Fruit fly (Drosophila melanogaster): ENCODE data around the gene Nedd4.

Nedd4 gene

dm6 chr3L:17513893-17514616 is 15.8 kb upstream of the Nedd4 start, which contains the start of the genes U4-U6-60K and CG7564 (continued):
- TF ChIP-seq aop (GFP tag; IDR thresholded peaks at IDR 0.05) (no peak), Pdp1 (GFP tag; optimal IDR thresholded peaks at IDR 0.05) (peak; percentile 28 to 60), CG9609 (GFP tag; optimal IDR thresholded peaks at IDR 0.05) (peak; percentile 44), CG31365 (tag; optimal IDR thresholded peaks at IDR 0.05) (no peak), CG12769 (tag; optimal IDR thresholded peaks at IDR 0.05) (no peak), CG2712 (tag; optimal IDR thresholded peaks at IDR 0.05) (peak; percentile 56), CG12391 (tag; optimal IDR thresholded peaks at IDR 0.05) (peak; percentile 73), GATAe (GFP tag; conservative IDR thresholded peaks at IDR 0.05) (no peak), CG14710 (tag; optimal IDR thresholded peaks at IDR 0.05) (peak; percentile 82), eyg (GFP tag; optimal IDR thresholded peaks at IDR 0.05) (peak; percentile 44), pum (GFP tag; optimal IDR thresholded peaks at IDR 0.05) (peak; percentile 20), nerfin-1 (tag; optimal IDR thresholded peaks at IDR 0.05) (peak; percentile 24), CG2129 (GFP tag; IDR thresholded peaks at IDR 0.05; ENCODE audit: partially characterized antibody) (peak; percentile 78), run (tag; optimal IDR thresholded peaks at IDR 0.05) (no peak), CG31224 (GFP tag; IDR thresholded peaks at IDR 0.05) (peak; percentile 40; the same call in 1 of the 2 replicates), sna (GFP tag; IDR thresholded peaks at IDR 0.05; ENCODE audit: partially characterized antibody) (peak; percentile 91), Fer2 (tag; optimal IDR thresholded peaks at IDR 0.05) (peak; percentile 43), ind (GFP tag; optimal IDR thresholded peaks at IDR 0.05) (peak; percentile 67), Xbp1 (GFP tag; optimal IDR thresholded peaks at IDR 0.05) (peak; percentile 77), Dip2 (GFP tag; IDR thresholded peaks at IDR 0.05) (no peak), gsb-n (tag; optimal IDR thresholded peaks at IDR 0.05) (no peak), pros (GFP tag; optimal IDR thresholded peaks at IDR 0.05) (no peak), ro (GFP tag; IDR thresholded peaks at IDR 0.05) (no peak), D (optimal IDR thresholded peaks at IDR 0.05) (peak; percentile 22), D (GFP tag; optimal IDR thresholded peaks at IDR 0.05) (peak; percentile 46), inv (GFP tag; IDR thresholded peaks at IDR 0.05; ENCODE audit: partially characterized antibody) (peak; percentile 99), hth (optimal IDR thresholded peaks at IDR 0.05) (no peak), CG11695 (GFP tag; IDR thresholded peaks at IDR 0.05) (no peak), zen2 (GFP tag; IDR thresholded peaks at IDR 0.05; ENCODE audit: partially characterized antibody) (peak; percentile 83), CG8359 (GFP tag; optimal IDR thresholded peaks at IDR 0.05; ENCODE audit: borderline replicate concordance) (no peak), CG15696 (tag; optimal IDR thresholded peaks at IDR 0.05) (peak; percentile 38), fu2 (GFP tag; optimal IDR thresholded peaks at IDR 0.05) (no peak), fd64A (GFP tag; optimal IDR thresholded peaks at IDR 0.05) (no peak), fd3F (GFP tag; optimal IDR thresholded peaks at IDR 0.05) (no peak), CG10209 (GFP tag; optimal IDR thresholded peaks at IDR 0.05) (peak; percentile 72), NK7.1 (GFP tag; optimal IDR thresholded peaks at IDR 0.05) (no peak), Eip74EF (GFP tag; optimal IDR thresholded peaks at IDR 0.05) (no peak), org-1 (GFP tag; optimal IDR thresholded peaks at IDR 0.05) (no peak), H2.0 (GFP tag; IDR thresholded peaks at IDR 0.05) (0 out of 2 replicates have a peak, but pooled peaks have one; percentile 30), croc (GFP tag; conservative IDR thresholded peaks at IDR 0.05) (no peak), CG32532 (GFP tag; IDR thresholded peaks at IDR 0.05) (peak; percentile 76), CG18599 (GFP tag; optimal IDR thresholded peaks at IDR 0.05) (peak; percentile 63), CG6765 (GFP tag; optimal IDR thresholded peaks at IDR 0.05) (no peak), ap (GFP tag; IDR thresholded peaks at IDR 0.05) (no peak), BEAF-32 (GFP tag; optimal IDR thresholded peaks at IDR 0.05) (peak; percentile 99), CG1832 (GFP tag; optimal IDR thresholded peaks at IDR 0.05) (no peak), Nf-YC (tag; optimal IDR thresholded peaks at IDR 0.05) (peak; percentile 67), grau (tag; optimal IDR thresholded peaks at IDR 0.05) (peak; percentile 61), chm (GFP tag; IDR thresholded peaks at IDR 0.05) (no peak)
